Worm (Caenorhabditis elegans) whole organism, L4/young adult: ENCODE measurements around the gene ugt-49.

ENCODE experiments used
- W03F9.2 ChIP-seq: fragments of 150-350 bp; optimal IDR thresholded peaks from 2 replicates; lab custom pipeline; 2014; ENCODE audit warnings: missing biosample characterization, missing genetic modification characterization
- him-1 ChIP-seq: sonication (generic microtip); optimal IDR thresholded peaks from 2 replicates; lab custom pipeline; 2016; ENCODE audit warnings: missing genotype, missing genetic modification reagents, missing genetic modification characterization, missing compliant biosample characterization

- TF ChIP-seq him-1, result no peak
- no peak for TF ChIP-seq W03F9.2
These were observed 16.2 kb downstream of the ugt-49 start, which contains the start of gene AC3.5 for ce11 chrV:10388318-10388717.
